Fruit fly (Drosophila melanogaster) whole organism, embryonic: ENCODE measurements around the gene Doa.

ENCODE experiments used
- CG11504 ChIP-seq: fragments of 200-800 bp; sonication (Bioruptor generic); optimal IDR thresholded peaks from 3 replicates; lab custom pipeline; 2019; ENCODE audit warnings: missing biosample characterization, mild to moderate bottlenecking, missing genetic modification characterization, moderate library complexity
- CG12299 ChIP-seq: fragments of 200-800 bp; sonication (Bioruptor generic); optimal IDR thresholded peaks from 2 replicates; lab custom pipeline; 2018; ENCODE audit warnings: missing biosample characterization, mild to moderate bottlenecking, missing genetic modification characterization
- CG15011 ChIP-seq: fragments of 200-800 bp; sonication (Bioruptor generic); optimal IDR thresholded peaks from 3 replicates; lab custom pipeline; 2018; ENCODE audit warnings: missing biosample characterization, mild to moderate bottlenecking, missing genetic modification characterization
- CG1529 ChIP-seq: fragments of 200-800 bp; sonication (Bioruptor generic); optimal IDR thresholded peaks from 3 replicates; lab custom pipeline; 2018; ENCODE audit warnings: missing biosample characterization, missing genetic modification characterization
- CG17361 ChIP-seq: fragments of 200-800 bp; sonication (Bioruptor generic); IDR thresholded peaks from 3 replicates; pipeline ENCODE4 v1.3.6; 2022; ENCODE audit warnings: missing biosample characterization, missing genetic modification characterization
- CG2116 ChIP-seq: fragments of 200-800 bp; sonication (Bioruptor generic); optimal IDR thresholded peaks from 3 replicates; lab custom pipeline; 2018; ENCODE audit warnings: missing biosample characterization, mild to moderate bottlenecking, missing genetic modification characterization
- CG2120 ChIP-seq: fragments of 200-800 bp; sonication (Bioruptor generic); optimal IDR thresholded peaks from 3 replicates; lab custom pipeline; 2016; ENCODE audit warnings: missing biosample characterization, missing genetic modification characterization
- CG30431 ChIP-seq: fragments of 200-800 bp; sonication (Bioruptor generic); optimal IDR thresholded peaks from 2 replicates; lab custom pipeline; 2017; ENCODE audit warnings: missing biosample characterization, missing genetic modification characterization
- CG3163 ChIP-seq: fragments of 200-800 bp; sonication (Bioruptor generic); optimal IDR thresholded peaks from 3 replicates; lab custom pipeline; 2016; ENCODE audit warnings: missing biosample characterization, missing genetic modification characterization
- CG3847 ChIP-seq: fragments of 200-800 bp; sonication (Bioruptor generic); IDR thresholded peaks from 2 replicates; pipeline ENCODE4 v1.3.6; 2022; ENCODE audit warnings: missing biosample characterization, missing genetic modification characterization
- CG3995 ChIP-seq: fragments of 200-800 bp; sonication (Bioruptor generic); optimal IDR thresholded peaks from 3 replicates; lab custom pipeline; 2016; ENCODE audit warnings: missing biosample characterization, missing genetic modification characterization
- CG6254 ChIP-seq: fragments of 200-800 bp; sonication (Bioruptor generic); optimal IDR thresholded peaks from 3 replicates; lab custom pipeline; 2017; ENCODE audit warnings: mild to moderate bottlenecking, missing biosample characterization, missing genetic modification reagents, missing genetic modification characterization
- CG6689 ChIP-seq: fragments of 200-800 bp; sonication (Bioruptor generic); IDR thresholded peaks from 2 replicates; pipeline ENCODE4 v1.3.6; 2022; ENCODE audit warnings: missing biosample characterization, missing genetic modification characterization
- CG6765 ChIP-seq: fragments of 200-800 bp; sonication (Bioruptor generic); optimal IDR thresholded peaks from 3 replicates; lab custom pipeline; 2017; ENCODE audit warnings: missing biosample characterization, mild to moderate bottlenecking, missing genetic modification characterization
- CG8281 ChIP-seq: fragments of 200-800 bp; sonication (Bioruptor generic); optimal IDR thresholded peaks from 2 replicates; lab custom pipeline; 2018; ENCODE audit warnings: missing biosample characterization, mild to moderate bottlenecking, missing genetic modification characterization, moderate library complexity
- Chrac-16 ChIP-seq: fragments of 200-800 bp; sonication (Bioruptor generic); optimal IDR thresholded peaks from 3 replicates; lab custom pipeline; 2016; ENCODE audit warnings: missing biosample characterization, missing genetic modification characterization
- CoRest ChIP-seq: fragments of 200-800 bp; sonication (Bioruptor generic); optimal IDR thresholded peaks from 3 replicates; lab custom pipeline; 2018; ENCODE audit warnings: missing biosample characterization, mild to moderate bottlenecking, missing genetic modification characterization, moderate library complexity
- Dp ChIP-seq: fragments of 200-800 bp; sonication (Bioruptor generic); optimal IDR thresholded peaks from 2 replicates; lab custom pipeline; 2018; ENCODE audit warnings: missing biosample characterization, mild to moderate bottlenecking, missing genetic modification characterization, moderate library complexity
- E2f2 ChIP-seq: fragments of 200-800 bp; sonication (Bioruptor generic); IDR thresholded peaks from 2 replicates; pipeline ENCODE4 v1.3.6; 2022; ENCODE audit warnings: missing biosample characterization, missing genetic modification characterization
- Fer3 ChIP-seq: fragments of 200-800 bp; sonication (Bioruptor generic); optimal IDR thresholded peaks from 2 replicates; lab custom pipeline; 2018; ENCODE audit warnings: missing biosample characterization, mild to moderate bottlenecking, missing genetic modification characterization, moderate library complexity
- HLHmδ ChIP-seq: fragments of 200-800 bp; sonication (Bioruptor generic); optimal IDR thresholded peaks from 2 replicates; lab custom pipeline; 2018; ENCODE audit warnings: missing biosample characterization, mild to moderate bottlenecking, missing genetic modification characterization, moderate library complexity
- Hand ChIP-seq: fragments of 200-800 bp; sonication (Bioruptor generic); optimal IDR thresholded peaks from 2 replicates; lab custom pipeline; 2017; ENCODE audit warnings: mild to moderate bottlenecking, missing biosample characterization, missing genetic modification reagents, missing genetic modification characterization
- Hsf ChIP-seq: fragments of 200-800 bp; sonication (Bioruptor generic); optimal IDR thresholded peaks from 3 replicates; lab custom pipeline; 2016; ENCODE audit warnings: missing biosample characterization, missing genetic modification characterization
- Max ChIP-seq: fragments of 200-800 bp; sonication (Bioruptor generic); optimal IDR thresholded peaks from 2 replicates; lab custom pipeline; 2016; ENCODE audit warnings: missing biosample characterization, mild to moderate bottlenecking, missing genetic modification characterization
- Med ChIP-seq: fragments of 200-800 bp; sonication (Bioruptor generic); peaks from one replicate; lab custom pipeline; 2016; ENCODE audit warnings: missing biosample characterization, missing genetic modification characterization, mild to moderate bottlenecking, inconsistent platforms, moderate library complexity
- Mrtf ChIP-seq: fragments of 200-800 bp; sonication (Bioruptor generic); IDR thresholded peaks from 3 replicates; pipeline ENCODE4 v1.3.6; 2022; ENCODE audit warnings: missing biosample characterization, missing genetic modification characterization
- Nf-YC ChIP-seq: fragments of 200-800 bp; optimal IDR thresholded peaks from 3 replicates; lab custom pipeline; 2019; ENCODE audit warnings: missing biosample characterization, mild to moderate bottlenecking, missing genetic modification characterization, moderate library complexity
- Oaz ChIP-seq: fragments of 200-800 bp; sonication (Bioruptor generic); IDR thresholded peaks from 2 replicates; pipeline ENCODE4 v1.3.6; 2022; ENCODE audit warnings: missing biosample characterization, missing genetic modification characterization
- Rx ChIP-seq: fragments of 200-800 bp; sonication (Bioruptor generic); IDR thresholded peaks from 2 replicates; pipeline ENCODE4 v1.3.6; 2022; ENCODE audit warnings: missing biosample characterization, missing genetic modification characterization
- Vsx1 ChIP-seq: fragments of 200-800 bp; sonication (Bioruptor generic); optimal IDR thresholded peaks from 2 replicates; lab custom pipeline; 2017; ENCODE audit warnings: missing biosample characterization, mild to moderate bottlenecking, missing genetic modification characterization, missing genetic modification reagents
- bowl ChIP-seq: fragments of 200-800 bp; sonication (Bioruptor generic); IDR thresholded peaks from 2 replicates; pipeline ENCODE4 v1.3.6; 2022; ENCODE audit warnings: missing biosample characterization, missing genetic modification characterization
- da ChIP-seq: fragments of 200-800 bp; sonication (Bioruptor generic); optimal IDR thresholded peaks from 2 replicates; lab custom pipeline; 2016; ENCODE audit warnings: missing biosample characterization, missing genetic modification characterization
- dimm ChIP-seq: fragments of 200-800 bp; sonication (Bioruptor generic); IDR thresholded peaks from 2 replicates; pipeline ENCODE4 v1.3.6; 2022; ENCODE audit warnings: missing biosample characterization, missing genetic modification characterization
- ewg ChIP-seq: fragments of 200-800 bp; sonication (Bioruptor generic); optimal IDR thresholded peaks from 3 replicates; lab custom pipeline; 2017; ENCODE audit warnings: mild to moderate bottlenecking, missing biosample characterization, missing genetic modification reagents, missing genetic modification characterization
- gce ChIP-seq: fragments of 200-800 bp; sonication (Bioruptor generic); IDR thresholded peaks from 3 replicates; pipeline ENCODE4 v1.3.6; 2022; ENCODE audit warnings: missing biosample characterization, missing genetic modification characterization
- hbn ChIP-seq: fragments of 200-800 bp; sonication (Bioruptor generic); IDR thresholded peaks from 2 replicates; pipeline ENCODE4 v1.3.6; 2022; ENCODE audit warnings: missing biosample characterization, missing genetic modification characterization; ENCODE audit not compliant: partially characterized antibody
- hth ChIP-seq: fragments of >200 bp; optimal IDR thresholded peaks from 2 replicates; lab custom pipeline; 2017; ENCODE audit warnings: inconsistent platforms
- nerfin-1 ChIP-seq: fragments of 200-800 bp; sonication (Bioruptor generic); optimal IDR thresholded peaks from 3 replicates; lab custom pipeline; 2019; ENCODE audit warnings: missing biosample characterization, mild to moderate bottlenecking, missing genetic modification characterization, moderate library complexity
- oc ChIP-seq: fragments of 200-800 bp; sonication (Bioruptor generic); optimal IDR thresholded peaks from 2 replicates; lab custom pipeline; 2018; ENCODE audit warnings: missing biosample characterization, mild to moderate bottlenecking, missing genetic modification characterization, moderate library complexity
- pan ChIP-seq, 4 experiments: fragments of >200 bp in 3 of 4; fragments of 200-800 bp in 1 of 4; sonication (Bioruptor generic) in 1 of 4; optimal IDR thresholded peaks in 3 of 4; IDR thresholded peaks in 1 of 4; 2 replicates each; pipeline versions ENCODE4 v1.3.6 to Lab custom; 2017 to 2022; ENCODE audit warnings: missing biosample characterization in 2 of 4, missing genetic modification characterization in 2 of 4, mixed read lengths in 1 of 4
- pnt ChIP-seq: fragments of 200-800 bp; sonication (Bioruptor generic); optimal IDR thresholded peaks from 3 replicates; lab custom pipeline; 2016; ENCODE audit warnings: missing biosample characterization, missing genetic modification characterization
- ro ChIP-seq: fragments of 200-800 bp; sonication (Bioruptor generic); IDR thresholded peaks from 2 replicates; pipeline ENCODE4 v1.3.6; 2022; ENCODE audit warnings: missing biosample characterization, missing genetic modification characterization
- sc ChIP-seq, 3 experiments: fragments of >200 bp in 2 of 3; fragments of 200-800 bp in 1 of 3; sonication (Bioruptor generic) in 1 of 3; optimal IDR thresholded peaks; 2 replicates in 2 of 3; 3 replicates in 1 of 3; lab custom pipeline; 2017; ENCODE audit warnings: mild to moderate bottlenecking in 1 of 3, missing biosample characterization in 1 of 3, missing genetic modification characterization in 1 of 3, missing genetic modification reagents in 1 of 3
- sens-2 ChIP-seq: fragments of 200-800 bp; sonication (Bioruptor generic); IDR thresholded peaks from 2 replicates; pipeline ENCODE4 v1.3.6; 2022; ENCODE audit warnings: missing biosample characterization, missing genetic modification characterization
- sisA ChIP-seq: fragments of 200-800 bp; sonication (Bioruptor generic); IDR thresholded peaks from 2 replicates; pipeline ENCODE4 v1.3.6; 2022; ENCODE audit warnings: missing biosample characterization, missing genetic modification characterization
- slp2 ChIP-seq: fragments of 200-800 bp; sonication (Bioruptor generic); optimal IDR thresholded peaks from 2 replicates; lab custom pipeline; 2016; ENCODE audit warnings: missing biosample characterization, missing genetic modification characterization
- sr ChIP-seq: fragments of 200-800 bp; sonication (Bioruptor generic); IDR thresholded peaks from 3 replicates; pipeline ENCODE4 v1.3.6; 2022; ENCODE audit warnings: missing biosample characterization, missing genetic modification characterization
- tap ChIP-seq: fragments of 200-800 bp; optimal IDR thresholded peaks from 3 replicates; lab custom pipeline; 2019; ENCODE audit warnings: missing biosample characterization, mild to moderate bottlenecking, missing genetic modification characterization, moderate library complexity
- wdn ChIP-seq: fragments of 200-800 bp; sonication (Bioruptor generic); IDR thresholded peaks from 2 replicates; pipeline ENCODE4 v1.3.6; 2022; ENCODE audit warnings: missing biosample characterization, missing genetic modification characterization

Gene Doa

DNA sequence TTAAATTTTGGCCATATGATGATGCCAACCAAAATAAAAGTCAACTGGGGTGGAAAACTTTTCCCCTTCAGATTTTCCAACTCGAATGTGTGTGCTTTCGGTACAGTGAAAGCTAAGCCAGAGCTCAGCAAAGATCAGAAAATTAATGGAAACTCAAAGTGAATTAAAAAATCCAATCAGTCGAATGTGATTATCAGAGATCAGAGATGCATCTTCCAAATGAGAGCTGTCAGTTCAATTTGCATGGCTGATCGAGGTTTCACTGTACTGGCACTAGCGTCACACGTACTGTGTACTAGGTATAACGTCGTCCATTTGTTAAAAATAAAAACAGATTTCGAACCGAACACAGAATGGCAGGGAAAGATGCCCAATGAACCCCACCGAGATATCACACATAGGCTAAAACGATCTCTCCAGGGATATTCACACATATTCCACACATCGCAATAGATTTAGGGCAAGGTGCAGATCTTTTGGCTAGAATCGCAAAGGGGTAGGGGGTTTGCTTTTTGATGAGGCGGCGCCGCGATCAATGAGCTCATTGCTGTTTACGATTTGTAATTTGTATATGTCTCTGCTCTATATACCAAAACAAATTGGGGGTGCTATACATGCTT is 17.1 kb downstream of the Doa start (continued):
- TF ChIP-seq sens-2 (GFP tag; lab: Robert Waterston, UW) = no peak
- TF ChIP-seq ewg (GFP tag; lab: Kevin White, UChicago) = peak; percentile 41
- TF ChIP-seq Vsx1 (GFP tag; lab: Kevin White, UChicago) = no peak
- TF ChIP-seq CG3847 (GFP tag; lab: Robert Waterston, UW) = peak; percentile 80
- TF ChIP-seq CG15011 (GFP tag; lab: Kevin White, UChicago) = peak; percentile 29
- TF ChIP-seq Rx = peak; percentile 76
- peak; percentile 5 for TF ChIP-seq CG12299
- TF ChIP-seq oc = peak; percentile 51
- TF ChIP-seq CG30431 = peak; percentile 46
- TF ChIP-seq Oaz (GFP tag; lab: Robert Waterston, UW) = peak; percentile 70
- TF ChIP-seq CG2120 (GFP tag; lab: Kevin White, UChicago) = peak; percentile 88
- no peak for TF ChIP-seq CG6254
- TF ChIP-seq CG11504 (tag; lab: Kevin White, UChicago) = peak; percentile 67
- peak; percentile 78 for TF ChIP-seq sisA
- TF ChIP-seq hbn (GFP tag; lab: Robert Waterston, UW) = no peak
- TF ChIP-seq Chrac-16 (GFP tag; lab: Kevin White, UChicago) = peak; percentile 70
- no peak for TF ChIP-seq HLHmδ
- TF ChIP-seq CG17361 (GFP tag; lab: Robert Waterston, UW) = peak; percentile 50; the same call in 2 of the 3 replicates
- TF ChIP-seq CG3163 = peak; percentile 58
- TF ChIP-seq E2f2 (GFP tag; lab: Robert Waterston, UW) = peak; percentile 60
- peak; percentile 57 for TF ChIP-seq tap (tag; lab: Kevin White, UChicago)
- peak; percentile 79 for TF ChIP-seq Mrtf (GFP tag; lab: Robert Waterston, UW)
- TF ChIP-seq Fer3 (tag; lab: Kevin White, UChicago) = peak; percentile 70
- TF ChIP-seq sr = peak; percentile 54; the same call in 2 of the 3 replicates
- TF ChIP-seq Dp (GFP tag; lab: Kevin White, UChicago) = no peak
- TF ChIP-seq dimm = peak; percentile 35; the same call in 1 of the 2 replicates
- TF ChIP-seq slp2 (GFP tag; lab: Kevin White, UChicago) = peak; percentile 48
- peak; percentile 33; the same call in 1 of the 2 replicates for TF ChIP-seq ro (GFP tag; lab: Robert Waterston, UW)
- peak; percentile 49 for TF ChIP-seq da (GFP tag; lab: Kevin White, UChicago)
- TF ChIP-seq CG6765 (GFP tag; lab: Kevin White, UChicago) = peak; percentile 27
- no peak for TF ChIP-seq pan (optimal IDR thresholded peaks at IDR 0.05; lab: Kevin White, UChicago)
- peak in 1 of 2 experiments; percentile 90 for TF ChIP-seq pan (GFP tag; optimal IDR thresholded peaks at IDR 0.05 in 1 of 2, IDR thresholded peaks at IDR 0.05 in 1 of 2)
- TF ChIP-seq Med (GFP tag; lab: Kevin White, UChicago) = peak; percentile 98
- TF ChIP-seq nerfin-1 (tag; lab: Kevin White, UChicago) = no peak
- TF ChIP-seq pnt (GFP tag; lab: Kevin White, UChicago) = peak; percentile 53
- peak; percentile 78 for TF ChIP-seq CoRest
- peak; percentile 46 for TF ChIP-seq CG1529 (GFP tag; lab: Kevin White, UChicago)
- TF ChIP-seq CG8281 (tag; lab: Kevin White, UChicago) = no peak
- TF ChIP-seq Hand (GFP tag; lab: Kevin White, UChicago) = peak; percentile 17
- peak; percentile 65; the same call in 1 of the 3 replicates for TF ChIP-seq gce
- no peak for TF ChIP-seq CG3995 (GFP tag; lab: Kevin White, UChicago)
- TF ChIP-seq bowl (GFP tag; lab: Robert Waterston, UW) = peak; percentile 39; the same call in 1 of the 2 replicates
- TF ChIP-seq CG6689 = peak; percentile 86
- TF ChIP-seq Hsf = peak; percentile 69
- TF ChIP-seq CG2116 (GFP tag; lab: Kevin White, UChicago) = no peak
- TF ChIP-seq Max (GFP tag; lab: Kevin White, UChicago) = peak; percentile 4
- TF ChIP-seq sc (optimal IDR thresholded peaks at IDR 0.05; lab: Kevin White, UChicago) = no peak
- peak; percentile 3 for TF ChIP-seq sc (GFP tag; optimal IDR thresholded peaks at IDR 0.05; lab: Kevin White, UChicago)
- TF ChIP-seq wdn = peak; percentile 79; the same call in 1 of the 2 replicates
- no peak for TF ChIP-seq hth (lab: Kevin White, UChicago)
- peak; percentile 21 for TF ChIP-seq Nf-YC (tag; lab: Kevin White, UChicago)
